Worm (Caenorhabditis elegans): ENCODE measurements around the gene npr-20.

Gene npr-20

DNA sequence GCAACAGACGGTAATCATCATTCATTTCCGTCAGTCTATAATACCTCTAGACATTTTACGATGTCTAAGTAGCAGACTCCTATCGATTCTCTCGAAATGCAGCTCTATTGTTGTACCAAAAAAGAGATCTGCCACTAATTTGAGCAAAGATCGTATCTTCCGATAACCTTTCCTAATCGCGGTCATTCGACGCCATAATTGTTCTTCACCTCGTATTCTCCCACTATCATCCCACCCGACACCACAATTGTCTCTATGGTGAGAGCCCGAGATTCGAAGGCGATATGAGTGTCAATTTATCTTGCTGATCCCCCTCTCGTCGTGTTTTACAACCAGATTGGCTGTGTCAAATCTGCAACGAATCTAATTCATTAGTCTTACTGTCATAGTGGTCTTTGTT lies 30.4 kb upstream of the npr-20 start:
- TF ChIP-seq pha-2 (tag; optimal IDR thresholded peaks at IDR 0.05) (no peak), unc-55 (GFP tag; optimal IDR thresholded peaks at IDR 0.05) (no peak), pag-3 (tag; optimal IDR thresholded peaks at IDR 0.05; ENCODE audit: borderline replicate concordance) (no peak), unc-3 (GFP tag; conservative IDR thresholded peaks at IDR 0.05) (no peak), unc-3 (tag; optimal IDR thresholded peaks at IDR 0.05) (no peak), pat-9 (tag; optimal IDR thresholded peaks at IDR 0.05) (no peak), gmeb-2 (tag; optimal IDR thresholded peaks at IDR 0.05) (no peak), nfya-1 (tag; optimal IDR thresholded peaks at IDR 0.05) (no peak), npax-4 (tag; optimal IDR thresholded peaks at IDR 0.05) (no peak), eyg-1 (tag; optimal IDR thresholded peaks at IDR 0.05) (no peak), ahr-1 (tag; optimal IDR thresholded peaks at IDR 0.05) (no peak)

DNA sequence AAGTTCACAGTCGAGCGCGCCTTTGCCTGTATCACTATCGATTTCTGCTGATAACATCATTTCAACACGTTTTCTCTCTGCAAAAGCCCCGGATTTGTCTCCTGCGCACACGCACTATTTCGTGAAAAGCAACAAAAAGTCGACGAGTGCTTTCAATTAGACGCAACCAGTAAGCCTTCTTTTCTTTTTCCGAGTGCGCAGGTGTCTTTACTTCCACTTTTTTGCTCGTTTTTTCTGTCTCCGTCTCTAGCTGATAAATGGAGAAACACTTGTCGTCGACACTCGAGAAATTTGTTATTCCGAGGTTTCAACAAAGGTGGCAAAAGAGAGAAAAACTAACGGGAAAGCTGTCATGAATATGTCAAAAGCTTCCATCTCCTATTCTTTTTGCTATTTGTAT lies 26.6 kb upstream of the npr-20 start:
- TF ChIP-seq ets-4 (tag; optimal IDR thresholded peaks at IDR 0.05) (no peak), nhr-11 (tag; optimal IDR thresholded peaks at IDR 0.05) (no peak), ceh-22 (tag; optimal IDR thresholded peaks at IDR 0.05) (no peak), eyg-1 (tag; optimal IDR thresholded peaks at IDR 0.05) (no peak), ceh-31 (tag; optimal IDR thresholded peaks at IDR 0.05) (no peak), zip-5 (tag; optimal IDR thresholded peaks at IDR 0.05) (no peak), ttx-3 (tag; optimal IDR thresholded peaks at IDR 0.05) (no peak), tbx-7 (tag; optimal IDR thresholded peaks at IDR 0.05) (no peak), pha-2 (tag; optimal IDR thresholded peaks at IDR 0.05) (no peak), sdc-2 (tag; optimal IDR thresholded peaks at IDR 0.05) (no peak), pat-9 (tag; optimal IDR thresholded peaks at IDR 0.05) (no peak), fax-1 (tag; optimal IDR thresholded peaks at IDR 0.05) (no peak)

DNA sequence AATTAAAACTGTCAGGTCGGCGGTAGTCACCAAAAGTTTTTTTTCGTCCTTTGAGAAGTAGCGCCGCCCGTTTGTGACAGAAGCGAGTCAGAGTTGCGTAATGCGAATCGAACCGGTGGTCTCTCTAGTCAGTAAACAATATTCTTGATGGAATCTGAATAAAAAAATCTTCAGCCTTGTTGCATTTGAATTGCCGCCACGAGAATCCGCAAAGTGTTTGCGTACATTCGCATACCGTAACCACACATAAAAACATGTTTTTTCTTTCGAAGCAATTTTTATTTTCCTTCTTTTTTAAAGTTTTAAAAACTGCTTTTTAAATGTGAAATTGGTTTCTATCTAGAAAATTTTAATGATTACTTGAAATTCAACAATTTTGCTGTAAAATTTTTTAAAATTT lies 26.1 kb upstream of the npr-20 start:
- TF ChIP-seq eyg-1 (tag; optimal IDR thresholded peaks at IDR 0.05) (no peak), K02D7.2 (tag; optimal IDR thresholded peaks at IDR 0.05) (no peak), Y22D7AL.16 (tag; optimal IDR thresholded peaks at IDR 0.05) (no peak), dve-1 (tag; optimal IDR thresholded peaks at IDR 0.05) (no peak), ttx-3 (tag; optimal IDR thresholded peaks at IDR 0.05) (no peak), fax-1 (tag; optimal IDR thresholded peaks at IDR 0.05) (no peak), ceh-14 (tag; optimal IDR thresholded peaks at IDR 0.05) (no peak), ceh-30 (tag; optimal IDR thresholded peaks at IDR 0.05) (no peak), C08G9.2 (tag; optimal IDR thresholded peaks at IDR 0.05) (no peak)

ce11 chrII:8890530-8890929 lies 25.6 kb upstream of the npr-20 start:
- TF ChIP-seq mec-3 (tag; optimal IDR thresholded peaks at IDR 0.05; ENCODE audit: borderline replicate concordance) = no peak

DNA sequence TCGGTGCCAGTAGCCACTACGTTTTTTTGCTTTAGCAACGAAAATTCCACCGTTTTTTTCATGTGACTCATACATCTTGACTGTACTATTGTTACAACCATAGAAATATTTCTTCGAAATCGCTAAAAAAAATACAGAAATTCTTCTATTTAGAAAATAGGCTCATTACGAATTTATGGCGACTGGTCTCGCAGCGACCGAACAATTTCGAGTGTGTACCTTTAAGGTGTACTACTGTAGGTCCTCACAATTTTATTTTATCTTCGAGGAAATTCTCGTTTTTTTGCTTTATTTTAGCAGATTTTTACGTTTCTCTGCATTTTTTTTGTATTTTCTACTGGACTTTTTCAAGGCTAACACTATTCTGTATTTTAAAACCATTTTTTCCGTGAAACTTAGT lies 25.0 kb upstream of the npr-20 start:
- TF ChIP-seq ceh-34 (tag; optimal IDR thresholded peaks at IDR 0.05) (no peak), hlh-30 (tag; optimal IDR thresholded peaks at IDR 0.05; ENCODE audit: insufficient read depth) (no peak), syd-9 (tag; optimal IDR thresholded peaks at IDR 0.05) (no peak), elt-4 (tag; optimal IDR thresholded peaks at IDR 0.05) (no peak), unc-42 (tag; optimal IDR thresholded peaks at IDR 0.05) (no peak), sox-2 (GFP tag; IDR thresholded peaks at IDR 0.05) (no peak), T23F11.4 (GFP tag; optimal IDR thresholded peaks at IDR 0.05) (no peak), ceh-14 (tag; optimal IDR thresholded peaks at IDR 0.05) (no peak), ama-1 (optimal IDR thresholded peaks at IDR 0.05) (no peak), nhr-232 (tag; optimal IDR thresholded peaks at IDR 0.05) (no peak), ceh-6 (GFP tag; optimal IDR thresholded peaks at IDR 0.05) (no peak), ceh-45 (GFP tag; IDR thresholded peaks at IDR 0.05) (no peak), eyg-1 (tag; optimal IDR thresholded peaks at IDR 0.05) (no peak), che-1 (tag; optimal IDR thresholded peaks at IDR 0.05) (no peak), hlh-8 (tag; optimal IDR thresholded peaks at IDR 0.05) (no peak), ceh-2 (tag; optimal IDR thresholded peaks at IDR 0.05) (no peak), pax-1 (tag; optimal IDR thresholded peaks at IDR 0.05) (no peak), K02D7.2 (tag; optimal IDR thresholded peaks at IDR 0.05) (no peak)
